Fruit fly (Drosophila melanogaster): Measurements from ENCODE around the gene Edem1.
A peak's percentile ranks its signal among the peaks of the same experiment; 100 is the strongest.

Gene Edem1

DNA sequence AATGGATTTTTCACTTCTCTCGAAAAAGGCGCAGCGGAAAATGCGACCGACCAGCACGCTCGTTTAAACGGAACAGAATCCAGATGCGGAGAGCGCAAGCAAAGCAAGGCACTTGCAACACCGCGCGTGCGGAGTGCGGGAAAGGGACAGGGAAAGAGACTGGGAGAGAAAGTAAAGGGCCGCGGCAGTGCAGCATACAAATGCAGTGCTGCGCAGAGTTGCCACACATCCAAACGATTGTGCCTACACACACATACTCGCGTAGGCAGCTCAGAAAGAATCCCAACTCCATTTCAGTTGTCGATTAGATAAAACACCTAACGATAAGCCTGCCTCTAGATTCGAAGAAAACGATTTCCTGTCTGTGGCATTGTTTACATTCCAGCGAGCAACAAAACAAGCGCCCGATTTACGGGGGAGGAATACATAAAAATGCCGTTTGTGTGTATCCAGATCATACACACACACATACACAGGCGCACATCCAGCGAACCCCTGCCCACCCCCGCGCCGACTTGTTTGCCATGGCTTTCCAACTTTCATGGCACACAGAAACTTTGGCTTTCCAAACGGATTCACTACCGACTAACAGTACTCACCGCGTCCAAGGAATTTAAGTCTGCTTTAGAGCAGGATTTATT is 9.1 kb downstream of the Edem1 start (continued):
- TF ChIP-seq CG13775 (GFP tag; optimal IDR thresholded peaks at IDR 0.05): no peak
- TF ChIP-seq H2.0 (GFP tag; IDR thresholded peaks at IDR 0.05): no peak
- no peak for TF ChIP-seq croc (GFP tag; conservative IDR thresholded peaks at IDR 0.05)
- TF ChIP-seq jing (GFP tag; optimal IDR thresholded peaks at IDR 0.05): no peak
- TF ChIP-seq CG15479 (GFP tag; optimal IDR thresholded peaks at IDR 0.05): peak; percentile 99
- no peak for TF ChIP-seq chm (GFP tag; IDR thresholded peaks at IDR 0.05)
- TF ChIP-seq CG3163 (GFP tag; optimal IDR thresholded peaks at IDR 0.05): peak; percentile 9
- no peak for TF ChIP-seq sisA (GFP tag; IDR thresholded peaks at IDR 0.05)
- no peak for TF ChIP-seq ara (GFP tag; IDR thresholded peaks at IDR 0.05)
- peak; percentile 9 to 53 for TF ChIP-seq Trl (optimal IDR thresholded peaks at IDR 0.05)
- no peak for TF ChIP-seq Trl (GFP tag; optimal IDR thresholded peaks at IDR 0.05)
- no peak for TF ChIP-seq NfI (GFP tag; optimal IDR thresholded peaks at IDR 0.05)
- no peak for TF ChIP-seq Bdp1 (GFP tag; optimal IDR thresholded peaks at IDR 0.05)
- no peak for TF ChIP-seq Tbp (GFP tag; optimal IDR thresholded peaks at IDR 0.05)
- TF ChIP-seq CG17385 (GFP tag; optimal IDR thresholded peaks at IDR 0.05): no peak
- TF ChIP-seq CG4404 (GFP tag; IDR thresholded peaks at IDR 0.05): no peak
- TF ChIP-seq CG12769 (tag; optimal IDR thresholded peaks at IDR 0.05): peak; percentile 81
- TF ChIP-seq Lpt (GFP tag; optimal IDR thresholded peaks at IDR 0.05): no peak
- TF ChIP-seq sd (tag; optimal IDR thresholded peaks at IDR 0.05): peak; percentile 97
- no peak for TF ChIP-seq zfh2 (GFP tag; optimal IDR thresholded peaks at IDR 0.05)
- no peak for TF ChIP-seq Dref (GFP tag; IDR thresholded peaks at IDR 0.05)
- TF ChIP-seq Bgb (GFP tag; IDR thresholded peaks at IDR 0.05; ENCODE audit: partially characterized antibody): no peak; the same call in 1 of the 2 replicates
- no peak for TF ChIP-seq gsb-n (tag; optimal IDR thresholded peaks at IDR 0.05)
- TF ChIP-seq Mes4 (GFP tag; optimal IDR thresholded peaks at IDR 0.05): no peak
- TF ChIP-seq CG7271 (tag; optimal IDR thresholded peaks at IDR 0.05): no peak
- TF ChIP-seq kni (GFP tag; optimal IDR thresholded peaks at IDR 0.05): peak; percentile 97
- TF ChIP-seq CG2116 (GFP tag; optimal IDR thresholded peaks at IDR 0.05): peak; percentile 9
- TF ChIP-seq Adf1 (GFP tag; IDR thresholded peaks at IDR 0.05): 0 out of 2 replicates have a peak, but pooled peaks have one; percentile 12
- TF ChIP-seq onecut (GFP tag; IDR thresholded peaks at IDR 0.05): no peak
- no peak for TF ChIP-seq ken (GFP tag; IDR thresholded peaks at IDR 0.05)
- TF ChIP-seq Ptx1 (GFP tag; IDR thresholded peaks at IDR 0.05): peak; percentile 23; the same call in 1 of the 2 replicates
- TF ChIP-seq corto (GFP tag; optimal IDR thresholded peaks at IDR 0.05): no peak
- TF ChIP-seq Poxn (GFP tag; IDR thresholded peaks at IDR 0.05): no peak
- TF ChIP-seq CG8478 (optimal IDR thresholded peaks at IDR 0.05): peak; percentile 80
- no peak for TF ChIP-seq Dbx (GFP tag; IDR thresholded peaks at IDR 0.05)
- TF ChIP-seq MTF-1 (GFP tag; optimal IDR thresholded peaks at IDR 0.05; ENCODE audit: borderline replicate concordance): no peak
- peak; percentile 36 for TF ChIP-seq CG4617 (GFP tag; optimal IDR thresholded peaks at IDR 0.05; ENCODE audit: borderline replicate concordance)
- peak; percentile 37 for TF ChIP-seq CG17829 (tag; optimal IDR thresholded peaks at IDR 0.05)
- no peak for TF ChIP-seq CG5953 (GFP tag; IDR thresholded peaks at IDR 0.05)
- no peak for TF ChIP-seq Rfx (GFP tag; IDR thresholded peaks at IDR 0.05)
- TF ChIP-seq ewg (GFP tag; optimal IDR thresholded peaks at IDR 0.05): peak; percentile 59
- TF ChIP-seq salm (tag; optimal IDR thresholded peaks at IDR 0.05): no peak
- peak; percentile 32 for TF ChIP-seq scrt (GFP tag; optimal IDR thresholded peaks at IDR 0.05)
- no peak for TF ChIP-seq fd64A (GFP tag; optimal IDR thresholded peaks at IDR 0.05)
- TF ChIP-seq Ravus (GFP tag; IDR thresholded peaks at IDR 0.05): no peak
- peak; percentile 30 for TF ChIP-seq CG1832 (GFP tag; optimal IDR thresholded peaks at IDR 0.05)
- TF ChIP-seq CG8290 (GFP tag; optimal IDR thresholded peaks at IDR 0.05): no peak
- no peak for TF ChIP-seq CG8290 (tag; optimal IDR thresholded peaks at IDR 0.05)
- TF ChIP-seq CoRest (tag; optimal IDR thresholded peaks at IDR 0.05): no peak
- peak; percentile 82 for TF ChIP-seq MESR4 (GFP tag; optimal IDR thresholded peaks at IDR 0.05)
- TF ChIP-seq twi (tag; optimal IDR thresholded peaks at IDR 0.05): peak; percentile 15
- TF ChIP-seq CG2678 (tag; optimal IDR thresholded peaks at IDR 0.05): no peak
